Worm (Caenorhabditis elegans) whole organism, young adult: ENCODE data around the gene atg-10.

Experiments
- B0019.2 ChIP-seq: fragments of 200-800 bp; sonication (Bioruptor generic); conservative IDR thresholded peaks from 2 replicates; pipeline ENCODE4 v1.3.6; 2022; ENCODE audit warnings: missing genetic modification reagents, missing genetic modification characterization, missing compliant biosample characterization
- B0336.3 ChIP-seq: fragments of 200-800 bp; sonication (Bioruptor generic); IDR thresholded peaks from 2 replicates; pipeline ENCODE4 v1.3.6; 2022; ENCODE audit warnings: missing genetic modification characterization, missing compliant biosample characterization
- C17E4.6 ChIP-seq: fragments of 200-800 bp; sonication (Bioruptor generic); IDR thresholded peaks from 2 replicates; pipeline ENCODE4 v1.3.6; 2022; ENCODE audit warnings: missing genetic modification reagents, missing genetic modification characterization, missing compliant biosample characterization
- F23B12.7 ChIP-seq: sonication (generic microtip); optimal IDR thresholded peaks from 2 replicates; lab custom pipeline; 2017; ENCODE audit warnings: missing genetic modification characterization, mild to moderate bottlenecking, missing compliant biosample characterization, antibody characterized with exemption, moderate library complexity; ENCODE audit not compliant: insufficient read depth
- F37B4.10 ChIP-seq: fragments of 200-800 bp; sonication (Bioruptor generic); IDR thresholded peaks from 2 replicates; pipeline ENCODE4 v1.3.6; 2022; ENCODE audit warnings: missing genetic modification characterization, missing compliant biosample characterization
- F39B2.1 ChIP-seq: fragments of 200-800 bp; sonication (Bioruptor generic); IDR thresholded peaks from 2 replicates; pipeline ENCODE4 v1.3.6; 2022; ENCODE audit warnings: missing genetic modification reagents, missing genetic modification characterization, missing compliant biosample characterization
- F52B5.7 ChIP-seq: sonication (generic microtip); optimal IDR thresholded peaks from 2 replicates; lab custom pipeline; 2016; ENCODE audit warnings: mild to moderate bottlenecking, missing genetic modification characterization, missing compliant biosample characterization
- K11D2.4 ChIP-seq: fragments of 200-800 bp; sonication (Bioruptor generic); IDR thresholded peaks from 2 replicates; pipeline ENCODE4 v1.3.6; 2022; ENCODE audit warnings: missing genetic modification reagents, missing genetic modification characterization, missing compliant biosample characterization
- aptf-2 ChIP-seq: fragments of 200-800 bp; sonication (Bioruptor generic); conservative IDR thresholded peaks from 2 replicates; pipeline ENCODE4 v1.3.6; 2022; ENCODE audit warnings: missing genetic modification reagents, missing genetic modification characterization, missing compliant biosample characterization
- atf-7 ChIP-seq: sonication (generic microtip); optimal IDR thresholded peaks from 2 replicates; lab custom pipeline; 2017; ENCODE audit warnings: mild to moderate bottlenecking, missing genetic modification characterization, missing compliant biosample characterization
- attf-3 ChIP-seq: fragments of 200-800 bp; sonication (Bioruptor generic); conservative IDR thresholded peaks from 2 replicates; pipeline ENCODE4 v1.3.6; 2022; ENCODE audit warnings: missing genetic modification reagents, missing genetic modification characterization, missing compliant biosample characterization
- attf-5 ChIP-seq: fragments of 200-800 bp; sonication (Bioruptor generic); optimal IDR thresholded peaks from 2 replicates; lab custom pipeline; 2018; ENCODE audit warnings: mild to moderate bottlenecking, missing genetic modification characterization, missing compliant biosample characterization
- ccch-3 ChIP-seq: fragments of 200-800 bp; sonication (Bioruptor generic); optimal IDR thresholded peaks from 2 replicates; lab custom pipeline; 2018; ENCODE audit warnings: mild to moderate bottlenecking, missing genetic modification characterization, missing compliant biosample characterization
- cebp-1 ChIP-seq, 2 experiments: fragments of 200-800 bp in 1 of 2; sonication (Bioruptor generic) in 1 of 2; sonication (generic microtip) in 1 of 2; IDR thresholded peaks in 1 of 2; optimal IDR thresholded peaks in 1 of 2; 2 replicates each; pipeline versions ENCODE4 v1.3.6 to Lab custom; 2017 to 2022; ENCODE audit warnings: missing compliant biosample characterization in 2 of 2, missing genetic modification characterization in 2 of 2, mild to moderate bottlenecking in 1 of 2, missing genetic modification reagents in 1 of 2, moderate library complexity in 1 of 2
- ceh-100 ChIP-seq: fragments of 200-800 bp; sonication (Bioruptor generic); IDR thresholded peaks from 2 replicates; pipeline ENCODE4 v1.3.6; 2022; ENCODE audit warnings: missing genetic modification reagents, missing genetic modification characterization, missing compliant biosample characterization
- ceh-27 ChIP-seq: fragments of 200-800 bp; sonication (Bioruptor generic); optimal IDR thresholded peaks from 2 replicates; lab custom pipeline; 2018; ENCODE audit warnings: mild to moderate bottlenecking, missing genetic modification characterization, moderate library complexity, missing compliant biosample characterization
- ceh-40 ChIP-seq: fragments of 200-800 bp; sonication (Bioruptor generic); IDR thresholded peaks from 2 replicates; pipeline ENCODE4 v1.3.6; 2022; ENCODE audit warnings: missing genetic modification characterization, missing compliant biosample characterization
- ceh-58 ChIP-seq: fragments of 200-800 bp; sonication (Bioruptor generic); IDR thresholded peaks from 2 replicates; pipeline ENCODE4 v1.3.6; 2022; ENCODE audit warnings: missing genetic modification characterization, missing compliant biosample characterization
- ceh-91 ChIP-seq: fragments of 200-800 bp; sonication (Bioruptor generic); IDR thresholded peaks from 2 replicates; pipeline ENCODE4 v1.3.6; 2022; ENCODE audit warnings: missing genetic modification reagents, missing genetic modification characterization, missing compliant biosample characterization
- dox-1 ChIP-seq: fragments of 200-800 bp; sonication (Bioruptor generic); IDR thresholded peaks from 2 replicates; pipeline ENCODE4 v1.3.6; 2022; ENCODE audit warnings: missing genetic modification reagents, missing genetic modification characterization, missing compliant biosample characterization
- efl-1 ChIP-seq: fragments of 150-350 bp; optimal IDR thresholded peaks from 2 replicates; lab custom pipeline; 2014; ENCODE audit warnings: missing biosample characterization, missing genetic modification reagents, missing genetic modification characterization
- egrh-3 ChIP-seq: fragments of 200-800 bp; sonication (Bioruptor generic); IDR thresholded peaks from 2 replicates; pipeline ENCODE4 v1.3.6; 2022; ENCODE audit warnings: missing genetic modification reagents, missing genetic modification characterization, missing compliant biosample characterization
- fkh-3 ChIP-seq: sonication (generic microtip); optimal IDR thresholded peaks from 2 replicates; lab custom pipeline; 2016; ENCODE audit warnings: mild to moderate bottlenecking, missing genetic modification characterization, missing compliant biosample characterization
- hmg-1.2 ChIP-seq: fragments of 200-800 bp; sonication (Bioruptor generic); IDR thresholded peaks from 2 replicates; pipeline ENCODE4 v1.3.6; 2022; ENCODE audit warnings: missing genetic modification reagents, missing genetic modification characterization, missing compliant biosample characterization
- lin-35 ChIP-seq, 3 experiments: fragments of 150-350 bp in 2 of 3; sonication (generic microtip) in 1 of 3; optimal IDR thresholded peaks; 2 replicates each; lab custom pipeline; 2014 to 2018; ENCODE audit warnings: missing biosample characterization in 3 of 3, missing genetic modification characterization in 3 of 3, missing genetic modification reagents in 3 of 3
- lsl-1 ChIP-seq: fragments of 200-800 bp; sonication (Bioruptor generic); optimal IDR thresholded peaks from 2 replicates; lab custom pipeline; 2018; ENCODE audit warnings: mild to moderate bottlenecking, missing genetic modification characterization, moderate library complexity, missing compliant biosample characterization
- lsy-27 ChIP-seq: sonication (generic microtip); optimal IDR thresholded peaks from 2 replicates; lab custom pipeline; 2017; ENCODE audit warnings: missing genetic modification characterization, mild to moderate bottlenecking, missing compliant biosample characterization, antibody characterized with exemption, missing genotype, borderline replicate concordance; ENCODE audit not compliant: insufficient read depth
- madf-3 ChIP-seq: fragments of 200-800 bp; sonication (Bioruptor generic); IDR thresholded peaks from 2 replicates; pipeline ENCODE4 v1.3.6; 2022; ENCODE audit warnings: missing genetic modification reagents, missing genetic modification characterization, missing compliant biosample characterization
- madf-6 ChIP-seq: fragments of 200-800 bp; sonication (Bioruptor generic); IDR thresholded peaks from 2 replicates; pipeline ENCODE4 v1.3.6; 2022; ENCODE audit warnings: missing genetic modification reagents, missing genetic modification characterization, missing compliant biosample characterization
- madf-8 ChIP-seq: fragments of 200-800 bp; sonication (Bioruptor generic); conservative IDR thresholded peaks from 2 replicates; pipeline ENCODE4 v1.3.6; 2022; ENCODE audit warnings: missing genetic modification reagents, missing genetic modification characterization, missing compliant biosample characterization
- mcd-1 ChIP-seq: fragments of 200-800 bp; sonication (Bioruptor generic); IDR thresholded peaks from 2 replicates; pipeline ENCODE4 v1.3.6; 2022; ENCODE audit warnings: missing genetic modification reagents, missing genetic modification characterization, missing compliant biosample characterization
- mxl-1 ChIP-seq: sonication (generic microtip); optimal IDR thresholded peaks from 2 replicates; lab custom pipeline; 2016; ENCODE audit warnings: missing genetic modification characterization, missing compliant biosample characterization
- nhr-27 ChIP-seq: fragments of 200-800 bp; sonication (Bioruptor generic); optimal IDR thresholded peaks from 2 replicates; lab custom pipeline; 2018; ENCODE audit warnings: mild to moderate bottlenecking, missing genetic modification characterization, moderate library complexity, missing compliant biosample characterization
- pbrm-1 ChIP-seq: fragments of 200-800 bp; sonication (Bioruptor generic); IDR thresholded peaks from 2 replicates; pipeline ENCODE4 v1.3.6; 2022; ENCODE audit warnings: missing genetic modification reagents, missing genetic modification characterization, missing compliant biosample characterization
- snpc-1.1 ChIP-seq: sonication (generic microtip); optimal IDR thresholded peaks from 2 replicates; lab custom pipeline; 2017; ENCODE audit warnings: missing genetic modification characterization, mild to moderate bottlenecking, missing compliant biosample characterization, antibody characterized with exemption, moderate library complexity, missing genotype, missing genetic modification reagents; ENCODE audit not compliant: insufficient read depth
- snpc-1.3 ChIP-seq: sonication (generic microtip); optimal IDR thresholded peaks from 2 replicates; lab custom pipeline; 2017; ENCODE audit warnings: missing genetic modification characterization, mild to moderate bottlenecking, missing compliant biosample characterization, antibody characterized with exemption, moderate library complexity, missing genotype, missing genetic modification reagents; ENCODE audit not compliant: insufficient read depth
- snpc-3.4 ChIP-seq: sonication (generic microtip); optimal IDR thresholded peaks from 2 replicates; lab custom pipeline; 2017; ENCODE audit warnings: missing genetic modification characterization, mild to moderate bottlenecking, missing compliant biosample characterization, antibody characterized with exemption, moderate library complexity, missing genotype, missing genetic modification reagents
- unc-130 ChIP-seq: sonication (generic microtip); optimal IDR thresholded peaks from 2 replicates; lab custom pipeline; 2016; ENCODE audit warnings: missing genetic modification reagents, missing genetic modification characterization, missing compliant biosample characterization
- unc-62 ChIP-seq: fragments of 150-350 bp; optimal IDR thresholded peaks from 2 replicates; lab custom pipeline; 2014; ENCODE audit warnings: missing biosample characterization, missing genetic modification reagents, missing genetic modification characterization
- ztf-25 ChIP-seq: fragments of 200-800 bp; sonication (Bioruptor generic); IDR thresholded peaks from 2 replicates; pipeline ENCODE4 v1.3.6; 2022; ENCODE audit warnings: missing genetic modification reagents, missing genetic modification characterization, missing compliant biosample characterization
- ztf-3 ChIP-seq: fragments of 200-800 bp; sonication (Bioruptor generic); optimal IDR thresholded peaks from 2 replicates; lab custom pipeline; 2018; ENCODE audit warnings: mild to moderate bottlenecking, missing genetic modification characterization, missing compliant biosample characterization

Gene atg-10

ce11 chrII:8648843-8649242 is 10.1 kb upstream of the atg-10 start:
- TF ChIP-seq lsl-1 (GFP tag; lab: Kevin White, UChicago) (peak; percentile 2), ceh-100 (GFP tag; lab: Robert Waterston, UW) (no peak), madf-8 (GFP tag; lab: Robert Waterston, UW) (peak; percentile 57), ceh-40 (GFP tag; lab: Robert Waterston, UW) (no peak), fkh-3 (no peak), pbrm-1 (GFP tag; lab: Robert Waterston, UW) (no peak), F39B2.1 (GFP tag; lab: Robert Waterston, UW) (no peak), ccch-3 (GFP tag; lab: Kevin White, UChicago) (no peak), efl-1 (peak; percentile 67), mxl-1 (tag; lab: Kevin White, UChicago) (no peak), snpc-3.4 (tag; lab: Kevin White, UChicago) (no peak), ztf-3 (no peak), attf-3 (no peak), aptf-2 (GFP tag; lab: Robert Waterston, UW) (no peak), hmg-1.2 (GFP tag; lab: Robert Waterston, UW) (peak; percentile 20; the same call in 1 of the 2 replicates), ceh-27 (GFP tag; lab: Kevin White, UChicago) (no peak), unc-62 (GFP tag; lab: Kevin White, UChicago) (no peak), dox-1 (no peak), F52B5.7 (no peak), snpc-1.1 (tag; lab: Kevin White, UChicago) (no peak), C17E4.6 (no peak), F23B12.7 (tag; lab: Kevin White, UChicago) (no peak), madf-6 (GFP tag; lab: Robert Waterston, UW) (peak; percentile 71), egrh-3 (GFP tag; lab: Robert Waterston, UW) (no peak), ceh-58 (GFP tag; lab: Robert Waterston, UW) (no peak)

DNA sequence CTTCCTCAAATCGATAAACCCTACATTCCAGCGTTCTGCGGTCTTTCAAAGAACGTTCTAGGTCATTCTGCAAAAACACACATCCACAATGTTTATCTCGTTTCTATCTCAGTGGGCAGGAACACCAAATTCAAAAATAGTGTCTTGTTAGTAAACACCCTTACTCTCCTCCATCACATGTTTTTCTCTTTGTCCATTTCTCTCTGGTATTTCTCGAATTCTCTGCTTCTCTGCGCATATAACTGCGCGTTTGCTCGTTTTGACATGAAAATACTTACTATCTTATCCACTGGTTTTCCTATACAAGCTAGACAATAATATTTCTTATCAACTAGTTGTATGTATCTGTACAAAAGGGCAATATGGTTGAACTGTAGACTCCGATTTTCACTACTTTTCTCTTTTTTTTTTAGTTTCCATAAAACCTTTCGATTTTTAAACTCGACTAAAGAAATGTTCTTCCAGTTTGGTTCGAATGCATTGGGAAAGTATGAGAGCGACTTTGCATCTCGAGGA is 8.2 kb upstream of the atg-10 start, which contains the start of gene pyr-1:
Gene pyr-1 (plus strand): TSS at position 466 of the 516 bp plus-strand sequence.
- no peak for TF ChIP-seq ceh-100 (GFP tag; lab: Robert Waterston, UW)
- no peak for TF ChIP-seq madf-3 (GFP tag; lab: Robert Waterston, UW)
- TF ChIP-seq hmg-1.2 (GFP tag; lab: Robert Waterston, UW), result peak; percentile 62; the same call in 1 of the 2 replicates
- no peak for TF ChIP-seq mcd-1
- TF ChIP-seq snpc-1.3 (tag; lab: Kevin White, UChicago), result no peak
- TF ChIP-seq ztf-25 (GFP tag; lab: Robert Waterston, UW), result no peak
- TF ChIP-seq lin-35 (GFP tag; optimal IDR thresholded peaks at IDR 0.05; lab: Kevin White, UChicago), result no peak
- TF ChIP-seq, all 124 proteins: peak for 1

DNA sequence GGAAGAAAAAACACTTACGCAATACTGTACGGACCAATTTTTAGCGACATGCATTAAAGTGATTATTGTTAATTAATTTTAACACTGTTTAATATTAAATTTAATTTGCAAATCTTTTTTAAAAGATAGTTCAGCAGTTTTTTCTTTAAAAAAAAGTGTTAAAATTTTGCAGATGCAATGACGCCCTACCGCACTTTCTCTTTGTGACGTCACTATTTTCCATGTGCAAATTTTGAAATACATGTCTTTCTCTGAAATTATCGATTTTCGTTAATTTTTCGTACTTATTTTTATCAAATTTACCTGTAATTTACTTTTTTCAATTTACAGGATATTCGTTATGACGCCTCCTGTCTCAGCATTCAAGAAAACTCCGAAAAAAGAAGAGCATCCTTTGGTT is 2.6 kb downstream of the atg-10 start, which contains the start of the genes piga-1 and eif-2Bepsilon:
Gene piga-1 (minus strand): TSS at position 174 of the 400 bp plus-strand sequence.
Gene eif-2Bepsilon (plus strand): TSS at position 331 of the 400 bp plus-strand sequence.
- TF ChIP-seq nhr-27 (no peak), ceh-91 (GFP tag; lab: Robert Waterston, UW) (no peak), B0336.3 (GFP tag; lab: Robert Waterston, UW) (no peak), mcd-1 (peak; percentile 63), F37B4.10 (GFP tag; lab: Robert Waterston, UW) (no peak), atf-7 (no peak), F23B12.7 (tag; lab: Kevin White, UChicago) (peak; percentile 44), B0019.2 (GFP tag; lab: Robert Waterston, UW) (no peak), unc-130 (GFP tag; lab: Kevin White, UChicago) (no peak), dox-1 (no peak), lsy-27 (tag; lab: Kevin White, UChicago) (no peak), madf-3 (GFP tag; lab: Robert Waterston, UW) (no peak), lin-35 (GFP tag; optimal IDR thresholded peaks at IDR 0.05; lab: Kevin White, UChicago) (no peak), cebp-1 (GFP tag; IDR thresholded peaks at IDR 0.05; lab: Robert Waterston, UW) (peak; percentile 53; the same call in 1 of the 2 replicates), cebp-1 (tag; optimal IDR thresholded peaks at IDR 0.05; lab: Kevin White, UChicago) (peak; percentile 78), attf-5 (peak; percentile 48), K11D2.4 (no peak), snpc-1.1 (tag; lab: Kevin White, UChicago) (no peak), ztf-3 (no peak)
